Fruit fly (Drosophila melanogaster) whole organism, embryonic: ENCODE results near the gene CG4101.

Source experiments
- ATbp ChIP-seq: fragments of 200-800 bp; sonication (Bioruptor generic); optimal IDR thresholded peaks from 2 replicates; lab custom pipeline; 2017; ENCODE audit warnings: missing biosample characterization, mild to moderate bottlenecking, missing genetic modification characterization, missing genetic modification reagents
- Aef1 ChIP-seq: fragments of 200-800 bp; sonication (Bioruptor generic); IDR thresholded peaks from 3 replicates; pipeline ENCODE4 v1.3.6; 2022; ENCODE audit warnings: missing biosample characterization, missing genetic modification characterization
- Antp ChIP-seq: fragments of 200-800 bp; sonication (Bioruptor generic); optimal IDR thresholded peaks from 3 replicates; lab custom pipeline; 2016; ENCODE audit warnings: missing biosample characterization, missing genetic modification characterization
- CG10959 ChIP-seq: fragments of 200-800 bp; sonication (Bioruptor generic); IDR thresholded peaks from 2 replicates; pipeline ENCODE4 v1.3.6; 2022; ENCODE audit warnings: missing biosample characterization, missing genetic modification characterization
- CG13287 ChIP-seq: fragments of 200-800 bp; sonication (Bioruptor generic); IDR thresholded peaks from 2 replicates; pipeline ENCODE4 v1.3.6; 2022; ENCODE audit warnings: missing biosample characterization, missing genetic modification characterization; ENCODE audit not compliant: partially characterized antibody
- CG15601 ChIP-seq: fragments of 200-800 bp; sonication (Bioruptor generic); optimal IDR thresholded peaks from 3 replicates; lab custom pipeline; 2019; ENCODE audit warnings: missing biosample characterization, mild to moderate bottlenecking, missing genetic modification characterization, moderate library complexity
- CG16779 ChIP-seq: fragments of 200-800 bp; sonication (Bioruptor generic); IDR thresholded peaks from 2 replicates; pipeline ENCODE4 v1.3.6; 2022; ENCODE audit warnings: missing biosample characterization, missing genetic modification characterization
- CG18619 ChIP-seq: fragments of 200-800 bp; sonication (Bioruptor generic); optimal IDR thresholded peaks from 3 replicates; lab custom pipeline; 2017; ENCODE audit warnings: missing biosample characterization, mild to moderate bottlenecking, missing genetic modification characterization
- CG2116 ChIP-seq: fragments of 200-800 bp; sonication (Bioruptor generic); optimal IDR thresholded peaks from 3 replicates; lab custom pipeline; 2018; ENCODE audit warnings: missing biosample characterization, mild to moderate bottlenecking, missing genetic modification characterization
- CG3163 ChIP-seq: fragments of 200-800 bp; sonication (Bioruptor generic); optimal IDR thresholded peaks from 3 replicates; lab custom pipeline; 2016; ENCODE audit warnings: missing biosample characterization, missing genetic modification characterization
- CG34376 ChIP-seq: fragments of 200-800 bp; sonication (Bioruptor generic); optimal IDR thresholded peaks from 2 replicates; lab custom pipeline; 2018; ENCODE audit warnings: missing biosample characterization, mild to moderate bottlenecking, missing genetic modification characterization
- CG3838 ChIP-seq: fragments of 200-800 bp; sonication (Bioruptor generic); optimal IDR thresholded peaks from 3 replicates; lab custom pipeline; 2016; ENCODE audit warnings: missing biosample characterization, missing genetic modification characterization
- CG3847 ChIP-seq: fragments of 200-800 bp; sonication (Bioruptor generic); IDR thresholded peaks from 2 replicates; pipeline ENCODE4 v1.3.6; 2022; ENCODE audit warnings: missing biosample characterization, missing genetic modification characterization
- CG4424 ChIP-seq: fragments of 200-800 bp; sonication (Bioruptor generic); optimal IDR thresholded peaks from 3 replicates; lab custom pipeline; 2016; ENCODE audit warnings: missing biosample characterization, missing genetic modification characterization
- CG4617 ChIP-seq: fragments of 200-800 bp; sonication (Bioruptor generic); optimal IDR thresholded peaks from 3 replicates; lab custom pipeline; 2016; ENCODE audit warnings: missing biosample characterization, missing genetic modification characterization, borderline replicate concordance
- CG4854 ChIP-seq: fragments of 200-800 bp; sonication (Bioruptor generic); optimal IDR thresholded peaks from 2 replicates; lab custom pipeline; 2016; ENCODE audit warnings: missing biosample characterization, missing genetic modification characterization, inconsistent platforms
- CG5245 ChIP-seq: fragments of 200-800 bp; sonication (Bioruptor generic); optimal IDR thresholded peaks from 3 replicates; lab custom pipeline; 2016; ENCODE audit warnings: missing biosample characterization, missing genetic modification characterization
- CG7271 ChIP-seq: fragments of 200-800 bp; sonication (Bioruptor generic); optimal IDR thresholded peaks from 2 replicates; lab custom pipeline; 2018; ENCODE audit warnings: missing biosample characterization, mild to moderate bottlenecking, missing genetic modification characterization, moderate library complexity
- CG7372 ChIP-seq: fragments of 200-800 bp; sonication (Bioruptor generic); IDR thresholded peaks from 2 replicates; pipeline ENCODE4 v1.3.6; 2022; ENCODE audit warnings: missing biosample characterization, missing genetic modification characterization
- CG8359 ChIP-seq: fragments of 200-800 bp; sonication (Bioruptor generic); optimal IDR thresholded peaks from 2 replicates; lab custom pipeline; 2017; ENCODE audit warnings: missing biosample characterization, mild to moderate bottlenecking, missing genetic modification characterization, borderline replicate concordance
- CTCF ChIP-seq: fragments of 200-800 bp; sonication (Bioruptor generic); optimal IDR thresholded peaks from 2 replicates; lab custom pipeline; 2017; ENCODE audit warnings: missing biosample characterization, mild to moderate bottlenecking, missing genetic modification characterization, moderate library complexity
- Drgx ChIP-seq: fragments of 200-800 bp; sonication (Bioruptor generic); IDR thresholded peaks from 2 replicates; pipeline ENCODE4 v1.3.6; 2022; ENCODE audit warnings: missing biosample characterization, missing genetic modification characterization
- Fer2 ChIP-seq: fragments of 200-800 bp; sonication (Bioruptor generic); optimal IDR thresholded peaks from 2 replicates; lab custom pipeline; 2018; ENCODE audit warnings: missing biosample characterization, mild to moderate bottlenecking, missing genetic modification characterization, moderate library complexity
- Fer3 ChIP-seq: fragments of 200-800 bp; sonication (Bioruptor generic); optimal IDR thresholded peaks from 2 replicates; lab custom pipeline; 2018; ENCODE audit warnings: missing biosample characterization, mild to moderate bottlenecking, missing genetic modification characterization, moderate library complexity
- Gsc ChIP-seq: fragments of 200-800 bp; sonication (Bioruptor generic); IDR thresholded peaks from 2 replicates; pipeline ENCODE4 v1.3.6; 2022; ENCODE audit warnings: missing biosample characterization, missing genetic modification characterization
- Hsf ChIP-seq: fragments of 200-800 bp; sonication (Bioruptor generic); optimal IDR thresholded peaks from 3 replicates; lab custom pipeline; 2016; ENCODE audit warnings: missing biosample characterization, missing genetic modification characterization
- Jarid2 ChIP-seq: fragments of 200-800 bp; sonication (Bioruptor generic); optimal IDR thresholded peaks from 3 replicates; lab custom pipeline; 2017; ENCODE audit warnings: mild to moderate bottlenecking, missing biosample characterization, missing genetic modification reagents, missing genetic modification characterization
- Kr ChIP-seq: fragments of 200-800 bp; sonication (Bioruptor generic); optimal IDR thresholded peaks from 2 replicates; lab custom pipeline; 2017; ENCODE audit warnings: missing biosample characterization, mild to moderate bottlenecking, missing genetic modification characterization
- MTF-1 ChIP-seq: fragments of 200-800 bp; sonication (Bioruptor generic); optimal IDR thresholded peaks from 2 replicates; lab custom pipeline; 2018; ENCODE audit warnings: missing biosample characterization, mild to moderate bottlenecking, missing genetic modification characterization, borderline replicate concordance
- Med ChIP-seq: fragments of 200-800 bp; sonication (Bioruptor generic); peaks from one replicate; lab custom pipeline; 2016; ENCODE audit warnings: missing biosample characterization, missing genetic modification characterization, mild to moderate bottlenecking, inconsistent platforms, moderate library complexity
- NC2α ChIP-seq: fragments of 200-800 bp; sonication (Bioruptor generic); optimal IDR thresholded peaks from 2 replicates; lab custom pipeline; 2016; ENCODE audit warnings: missing biosample characterization, missing genetic modification characterization
- Usf ChIP-seq: fragments of 200-800 bp; sonication (Bioruptor generic); optimal IDR thresholded peaks from 2 replicates; lab custom pipeline; 2017; ENCODE audit warnings: missing genotype, missing biosample characterization, missing genetic modification characterization
- amos ChIP-seq: fragments of 200-800 bp; sonication (Bioruptor generic); IDR thresholded peaks from 2 replicates; pipeline ENCODE4 v1.3.6; 2022; ENCODE audit warnings: missing biosample characterization, missing genetic modification characterization; ENCODE audit not compliant: partially characterized antibody
- dm ChIP-seq: fragments of 200-800 bp; sonication (Bioruptor generic); optimal IDR thresholded peaks from 3 replicates; lab custom pipeline; 2016; ENCODE audit warnings: missing biosample characterization, missing genetic modification characterization
- eyg ChIP-seq: fragments of 200-800 bp; sonication (Bioruptor generic); optimal IDR thresholded peaks from 3 replicates; lab custom pipeline; 2016; ENCODE audit warnings: missing biosample characterization, missing genetic modification characterization
- gcm ChIP-seq: fragments of 200-800 bp; sonication (Bioruptor generic); optimal IDR thresholded peaks from 2 replicates; lab custom pipeline; 2019; ENCODE audit warnings: missing biosample characterization, mild to moderate bottlenecking, missing genetic modification characterization, moderate library complexity
- ken ChIP-seq: fragments of 200-800 bp; sonication (Bioruptor generic); IDR thresholded peaks from 3 replicates; pipeline ENCODE4 v1.3.6; 2022; ENCODE audit warnings: missing biosample characterization, missing genetic modification characterization
- rib ChIP-seq: fragments of 200-800 bp; sonication (Bioruptor generic); IDR thresholded peaks from 2 replicates; pipeline ENCODE4 v1.3.6; 2022; ENCODE audit warnings: missing biosample characterization, missing genetic modification characterization
- row ChIP-seq: fragments of 200-800 bp; sonication (Bioruptor generic); IDR thresholded peaks from 3 replicates; pipeline ENCODE4 v1.3.6; 2022; ENCODE audit warnings: missing biosample characterization, missing genetic modification characterization
- sc ChIP-seq, 3 experiments: fragments of >200 bp in 2 of 3; fragments of 200-800 bp in 1 of 3; sonication (Bioruptor generic) in 1 of 3; optimal IDR thresholded peaks; 2 replicates in 2 of 3; 3 replicates in 1 of 3; lab custom pipeline; 2017; ENCODE audit warnings: mild to moderate bottlenecking in 1 of 3, missing biosample characterization in 1 of 3, missing genetic modification characterization in 1 of 3, missing genetic modification reagents in 1 of 3
- sens ChIP-seq: fragments of 200-800 bp; sonication (Bioruptor generic); peaks from one replicate; lab custom pipeline; 2016; ENCODE audit warnings: missing biosample characterization, missing genetic modification characterization
- ssp ChIP-seq: fragments of 200-800 bp; sonication (Bioruptor generic); IDR thresholded peaks from 2 replicates; pipeline ENCODE4 v1.3.6; 2022; ENCODE audit warnings: missing biosample characterization, missing genetic modification characterization
- stc ChIP-seq: fragments of 200-800 bp; sonication (Bioruptor generic); IDR thresholded peaks from 2 replicates; pipeline ENCODE4 v1.3.6; 2022; ENCODE audit warnings: missing biosample characterization, missing genetic modification characterization
- stwl ChIP-seq: fragments of 200-800 bp; sonication (Bioruptor generic); optimal IDR thresholded peaks from 3 replicates; lab custom pipeline; 2018; ENCODE audit warnings: missing biosample characterization, mild to moderate bottlenecking, missing genetic modification characterization, moderate library complexity
- tap ChIP-seq: fragments of 200-800 bp; optimal IDR thresholded peaks from 3 replicates; lab custom pipeline; 2019; ENCODE audit warnings: missing biosample characterization, mild to moderate bottlenecking, missing genetic modification characterization, moderate library complexity
- zen2 ChIP-seq: fragments of 200-800 bp; sonication (Bioruptor generic); IDR thresholded peaks from 3 replicates; pipeline ENCODE4 v1.3.6; 2022; ENCODE audit warnings: missing biosample characterization, missing genetic modification characterization; ENCODE audit not compliant: partially characterized antibody

The CG4101 gene

DNA sequence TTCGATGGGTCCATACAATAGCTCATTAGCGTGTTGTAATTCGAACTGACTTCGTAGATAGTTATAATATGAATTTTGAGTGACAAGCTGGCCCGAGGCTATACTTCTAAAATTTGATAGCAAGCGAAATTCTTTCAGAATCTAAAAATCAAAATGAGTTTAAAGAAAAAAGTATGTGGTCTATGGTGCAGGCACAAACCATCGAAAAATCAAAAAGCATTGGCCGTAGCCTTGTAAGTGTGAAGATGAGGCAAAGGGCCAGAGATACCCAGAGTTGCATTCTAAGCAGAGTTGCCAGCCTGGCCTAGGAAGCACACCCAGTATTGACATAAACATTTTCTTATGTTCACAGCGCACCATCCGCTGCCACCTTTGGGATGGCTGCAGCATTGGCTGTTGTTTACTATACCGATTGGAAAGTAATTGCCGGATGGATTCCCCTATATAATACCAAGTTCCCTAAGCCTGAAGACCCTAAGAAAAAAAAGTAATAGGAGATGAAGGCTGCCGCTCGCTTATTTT is 45.5 kb upstream of the CG4101 start, which contains the start of gene UQCR-6.4L:
Gene UQCR-6.4L, plus strand, starts transcription at position 51 of the 522 bp plus-strand sequence.
- TF ChIP-seq CG34376 (GFP tag; lab: Kevin White, UChicago) (no peak), ATbp (GFP tag; lab: Kevin White, UChicago) (no peak), Aef1 (no peak), CG4617 (no peak), CG13287 (GFP tag; lab: Robert Waterston, UW) (no peak), Usf (no peak), sens (GFP tag; lab: Kevin White, UChicago) (peak; percentile 65), Hsf (GFP tag; lab: Kevin White, UChicago) (no peak), stwl (tag; lab: Kevin White, UChicago) (peak; percentile 97), zen2 (GFP tag; lab: Robert Waterston, UW) (no peak), Fer3 (tag; lab: Kevin White, UChicago) (no peak), CG4424 (GFP tag; lab: Kevin White, UChicago) (no peak), tap (no peak), Med (GFP tag; lab: Kevin White, UChicago) (peak; percentile 34), Antp (GFP tag; lab: Kevin White, UChicago) (no peak), CG3838 (no peak), CG8359 (GFP tag; lab: Kevin White, UChicago) (no peak), Gsc (GFP tag; lab: Robert Waterston, UW) (no peak), CTCF (no peak), CG15601 (no peak), Drgx (GFP tag; lab: Robert Waterston, UW) (no peak), CG16779 (no peak), stc (GFP tag; lab: Robert Waterston, UW) (no peak), Kr (no peak), CG7271 (tag; lab: Kevin White, UChicago) (no peak), CG7372 (no peak), CG5245 (GFP tag; lab: Kevin White, UChicago) (no peak), MTF-1 (GFP tag; lab: Kevin White, UChicago) (no peak), ken (GFP tag; lab: Robert Waterston, UW) (0 out of 3 replicates have a peak, but pooled peaks have one; percentile 10), CG4854 (no peak), CG10959 (GFP tag; lab: Robert Waterston, UW) (no peak), row (0 out of 3 replicates have a peak, but pooled peaks have one; percentile 7), Fer2 (no peak), ssp (GFP tag; lab: Robert Waterston, UW) (no peak), NC2α (no peak), eyg (GFP tag; lab: Kevin White, UChicago) (no peak), sc (optimal IDR thresholded peaks at IDR 0.05; lab: Kevin White, UChicago) (no peak), sc (GFP tag; optimal IDR thresholded peaks at IDR 0.05; lab: Kevin White, UChicago) (no peak), CG18619 (no peak), Jarid2 (GFP tag; lab: Kevin White, UChicago) (no peak), CG3163 (no peak), amos (GFP tag; lab: Robert Waterston, UW) (peak; percentile 8; the same call in 1 of the 2 replicates), dm (no peak), CG3847 (GFP tag; lab: Robert Waterston, UW) (no peak), rib (GFP tag; lab: Robert Waterston, UW) (no peak), gcm (GFP tag; lab: Kevin White, UChicago) (no peak), CG2116 (peak; percentile 64)
